Fruit fly (Drosophila melanogaster): Measurements from ENCODE around the gene Plzf.

dm6 chr2L:12010100-12010876, 38.4 kb downstream of the Plzf start:
- TF ChIP-seq psq (optimal IDR thresholded peaks at IDR 0.05): no peak
- TF ChIP-seq CG8478 (optimal IDR thresholded peaks at IDR 0.05): no peak
- no peak for TF ChIP-seq usp (GFP tag; optimal IDR thresholded peaks at IDR 0.05)
- TF ChIP-seq Dll (optimal IDR thresholded peaks at IDR 0.05): no peak
